Worm (Caenorhabditis elegans): ENCODE measurements around the gene M57.2.

DNA sequence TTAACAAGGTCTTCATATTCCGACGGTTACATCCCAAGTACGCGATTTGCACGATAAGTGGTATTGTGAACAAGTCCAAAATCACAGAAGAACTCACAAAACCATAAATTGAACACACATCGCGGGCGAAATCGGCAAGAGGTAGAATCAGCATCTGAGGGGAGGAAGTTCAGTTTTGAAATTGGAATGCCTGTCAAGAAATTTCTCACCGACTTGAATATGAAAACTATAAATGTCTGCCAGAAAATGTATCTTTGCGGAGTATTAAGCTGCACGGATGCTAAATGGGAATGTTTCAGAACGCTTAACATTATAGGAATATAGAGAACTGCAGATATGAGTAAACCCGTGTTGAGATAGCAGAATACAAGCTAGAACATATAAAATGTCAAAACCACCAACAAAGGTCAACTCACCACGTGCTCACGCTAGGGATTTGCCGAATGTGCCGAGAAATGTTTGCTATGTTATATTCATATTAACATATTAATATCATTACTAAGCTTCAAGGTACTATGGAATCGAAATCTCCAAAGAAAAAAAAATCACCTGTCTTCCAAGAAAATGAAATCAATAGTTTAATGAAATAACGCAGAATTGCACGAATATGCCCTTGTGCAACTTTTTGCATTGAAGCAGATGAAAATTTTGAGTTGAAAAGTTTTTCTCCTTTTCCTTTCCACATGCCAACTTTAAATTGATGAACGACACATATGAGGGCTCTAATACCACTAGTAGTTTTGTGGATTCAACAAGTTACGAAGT is 44.8 kb upstream of the M57.2 start, which contains the start of gene srz-82:
- no peak for TF ChIP-seq nhr-237 (tag; optimal IDR thresholded peaks at IDR 0.05)
- no peak for TF ChIP-seq nhr-25 (tag; optimal IDR thresholded peaks at IDR 0.05)
- TF ChIP-seq pqm-1 (tag; optimal IDR thresholded peaks at IDR 0.05): no peak
- TF ChIP-seq pha-4 (tag; optimal IDR thresholded peaks at IDR 0.05): no peak
- TF ChIP-seq nhr-11 (tag; optimal IDR thresholded peaks at IDR 0.05): no peak
- TF ChIP-seq jun-1 (tag; optimal IDR thresholded peaks at IDR 0.05): no peak
- TF ChIP-seq unc-62 (GFP tag; optimal IDR thresholded peaks at IDR 0.05): no peak
- TF ChIP-seq lin-15B (tag; optimal IDR thresholded peaks at IDR 0.05): no peak
- TF ChIP-seq tbx-2 (tag; optimal IDR thresholded peaks at IDR 0.05): no peak
- TF ChIP-seq ceh-28 (tag; optimal IDR thresholded peaks at IDR 0.05): no peak
- no peak for TF ChIP-seq lin-39 (tag; optimal IDR thresholded peaks at IDR 0.05)
- no peak for TF ChIP-seq nhr-77 (tag; optimal IDR thresholded peaks at IDR 0.05)
- no peak for TF ChIP-seq skn-1 (tag; optimal IDR thresholded peaks at IDR 0.05)

All from whole organism, L3 larva.